Worm (Caenorhabditis elegans) whole organism, L1 larva: ENCODE results near the gene ZC477.7.

ENCODE experiments used
- C16A3.4 ChIP-seq: fragments of 150-350 bp; optimal IDR thresholded peaks from 2 replicates; lab custom pipeline; 2014; ENCODE audit warnings: missing biosample characterization, missing genetic modification characterization
- F16B12.6 ChIP-seq: fragments of 150-350 bp; optimal IDR thresholded peaks from 2 replicates; lab custom pipeline; 2014; ENCODE audit warnings: missing biosample characterization, missing genetic modification characterization
- Y116A8C.19 ChIP-seq: sonication (generic microtip); optimal IDR thresholded peaks from 2 replicates; lab custom pipeline; 2016; ENCODE audit warnings: missing compliant biosample characterization, missing genetic modification characterization, borderline replicate concordance
- aly-2 ChIP-seq: fragments of 150-350 bp; optimal IDR thresholded peaks from 2 replicates; lab custom pipeline; 2014; ENCODE audit warnings: missing biosample characterization, missing genetic modification characterization
- blmp-1 ChIP-seq: fragments of 150-350 bp; optimal IDR thresholded peaks from 2 replicates; lab custom pipeline; 2014; ENCODE audit warnings: missing biosample characterization, missing genetic modification characterization
- ceh-63 ChIP-seq: fragments of 200-800 bp; sonication (Bioruptor generic); optimal IDR thresholded peaks from 2 replicates; lab custom pipeline; 2018; ENCODE audit warnings: mild to moderate bottlenecking, missing genetic modification characterization, missing compliant biosample characterization
- dpl-1 ChIP-seq, 3 experiments: fragments of 150-350 bp in 2 of 3; sonication (generic microtip) in 1 of 3; optimal IDR thresholded peaks; 2 replicates each; lab custom pipeline; 2014 to 2017; ENCODE audit warnings: missing biosample characterization in 3 of 3, missing genetic modification characterization in 3 of 3, missing genetic modification reagents in 3 of 3
- dsc-1 ChIP-seq: sonication (generic microtip); optimal IDR thresholded peaks from 2 replicates; lab custom pipeline; 2016; ENCODE audit warnings: mild to moderate bottlenecking, missing genetic modification characterization, missing compliant biosample characterization
- efl-1 ChIP-seq, 4 experiments: fragments of 150-350 bp; optimal IDR thresholded peaks in 3 of 4; peaks in 1 of 4; 1 replicate in 1 of 4; 2 replicates in 3 of 4; lab custom pipeline; 2014; ENCODE audit warnings: missing biosample characterization in 2 of 4, missing genetic modification characterization in 2 of 4, missing genetic modification reagents in 2 of 4
- egl-13 ChIP-seq: sonication (generic microtip); optimal IDR thresholded peaks from 2 replicates; lab custom pipeline; 2016; ENCODE audit warnings: missing genotype, missing genetic modification reagents, missing genetic modification characterization, missing compliant biosample characterization
- elt-3 ChIP-seq, 6 experiments: fragments of 150-350 bp in 1 of 6; sonication (generic microtip); optimal IDR thresholded peaks; 2 replicates each; lab custom pipeline; 2017 to 2018; ENCODE audit warnings: missing biosample characterization in 6 of 6, missing genetic modification characterization in 6 of 6, inconsistent platforms in 1 of 6
- ets-5 ChIP-seq: fragments of 200-800 bp; sonication (Bioruptor generic); IDR thresholded peaks from 2 replicates; pipeline ENCODE4 v1.3.6; 2022; ENCODE audit warnings: missing genetic modification characterization, missing compliant biosample characterization
- fkh-4 ChIP-seq: sonication (generic microtip); optimal IDR thresholded peaks from 2 replicates; lab custom pipeline; 2016; ENCODE audit warnings: missing compliant biosample characterization, missing genetic modification characterization, borderline replicate concordance
- fkh-8 ChIP-seq: sonication (generic microtip); optimal IDR thresholded peaks from 2 replicates; lab custom pipeline; 2016; ENCODE audit warnings: mild to moderate bottlenecking, missing genetic modification characterization, missing compliant biosample characterization
- hpl-2 ChIP-seq: fragments of 150-350 bp; optimal IDR thresholded peaks from 2 replicates; lab custom pipeline; 2014; ENCODE audit warnings: missing biosample characterization, missing genetic modification reagents, missing genetic modification characterization
- lin-13 ChIP-seq: fragments of 150-350 bp; optimal IDR thresholded peaks from 2 replicates; lab custom pipeline; 2014; ENCODE audit warnings: missing biosample characterization, missing genetic modification reagents, missing genetic modification characterization
- lin-14 ChIP-seq: fragments of 200-800 bp; sonication (Bioruptor generic); optimal IDR thresholded peaks from 2 replicates; lab custom pipeline; 2018; ENCODE audit warnings: mild to moderate bottlenecking, missing genetic modification characterization, moderate library complexity, missing compliant biosample characterization
- lir-3 ChIP-seq: sonication (generic microtip); optimal IDR thresholded peaks from 2 replicates; lab custom pipeline; 2016; ENCODE audit warnings: mild to moderate bottlenecking, missing genetic modification characterization, moderate library complexity, missing compliant biosample characterization; ENCODE audit not compliant: poor library complexity
- lsy-2 ChIP-seq, 2 experiments: fragments of 150-350 bp; optimal IDR thresholded peaks; 2 replicates each; lab custom pipeline; 2014; ENCODE audit warnings: missing biosample characterization in 2 of 2, missing genetic modification characterization in 2 of 2
- mab-9 ChIP-seq: fragments of 200-800 bp; sonication (Bioruptor generic); IDR thresholded peaks from 2 replicates; pipeline ENCODE4 v1.3.6; 2022; ENCODE audit warnings: missing genetic modification reagents, missing genetic modification characterization, missing compliant biosample characterization
- mef-2 ChIP-seq: fragments of 150-350 bp; optimal IDR thresholded peaks from 2 replicates; lab custom pipeline; 2014; ENCODE audit warnings: missing biosample characterization, missing genetic modification characterization
- nhr-12 ChIP-seq: sonication (generic microtip); optimal IDR thresholded peaks from 2 replicates; lab custom pipeline; 2017; ENCODE audit warnings: missing biosample characterization, missing genetic modification characterization
- nhr-19 ChIP-seq: fragments of 200-800 bp; sonication (Bioruptor generic); conservative IDR thresholded peaks from 2 replicates; pipeline ENCODE4 v1.3.6; 2022; ENCODE audit warnings: missing genetic modification characterization, missing compliant biosample characterization
- nhr-28 ChIP-seq: fragments of 150-350 bp; optimal IDR thresholded peaks from 2 replicates; lab custom pipeline; 2014; ENCODE audit warnings: missing biosample characterization, missing genetic modification characterization
- nhr-47 ChIP-seq: sonication (generic microtip); optimal IDR thresholded peaks from 2 replicates; lab custom pipeline; 2016; ENCODE audit warnings: mild to moderate bottlenecking, missing genetic modification characterization, moderate library complexity, missing compliant biosample characterization
- nhr-71 ChIP-seq: sonication (generic microtip); optimal IDR thresholded peaks from 2 replicates; lab custom pipeline; 2016; ENCODE audit warnings: mild to moderate bottlenecking, missing genetic modification characterization, moderate library complexity, missing compliant biosample characterization
- nhr-76 ChIP-seq: sonication (generic microtip); optimal IDR thresholded peaks from 2 replicates; lab custom pipeline; 2017; ENCODE audit warnings: missing biosample characterization, missing genetic modification characterization
- nhr-85 ChIP-seq: sonication (generic microtip); peaks from one replicate; lab custom pipeline; 2016; ENCODE audit warnings: missing genetic modification characterization, inconsistent platforms, missing compliant biosample characterization
- pag-3 ChIP-seq: sonication (generic microtip); optimal IDR thresholded peaks from 2 replicates; lab custom pipeline; 2017; ENCODE audit warnings: missing genetic modification characterization, mild to moderate bottlenecking, missing compliant biosample characterization, antibody characterized with exemption, borderline replicate concordance; ENCODE audit not compliant: insufficient read depth
- pax-3 ChIP-seq: fragments of 200-800 bp; sonication (Bioruptor generic); optimal IDR thresholded peaks from 2 replicates; lab custom pipeline; 2018; ENCODE audit warnings: mild to moderate bottlenecking, missing genetic modification characterization, moderate library complexity, missing compliant biosample characterization
- pqm-1 ChIP-seq: sonication (generic microtip); optimal IDR thresholded peaks from 3 replicates; lab custom pipeline; 2017; ENCODE audit warnings: missing biosample characterization, missing genetic modification characterization
- tbx-2 ChIP-seq: sonication (generic microtip); optimal IDR thresholded peaks from 2 replicates; lab custom pipeline; 2016; ENCODE audit warnings: missing genetic modification characterization, missing compliant biosample characterization
- tlp-1 ChIP-seq: fragments of 150-350 bp; optimal IDR thresholded peaks from 2 replicates; lab custom pipeline; 2014; ENCODE audit warnings: missing biosample characterization, missing genetic modification characterization
- unc-30 ChIP-seq: sonication (generic microtip); optimal IDR thresholded peaks from 2 replicates; lab custom pipeline; 2017; ENCODE audit warnings: missing biosample characterization, missing genetic modification characterization
- unc-98 ChIP-seq: fragments of 200-800 bp; sonication (Bioruptor generic); IDR thresholded peaks from 2 replicates; pipeline ENCODE4 v1.3.6; 2022; ENCODE audit warnings: missing genetic modification characterization, missing compliant biosample characterization
- vab-15 ChIP-seq: sonication (generic microtip); optimal IDR thresholded peaks from 2 replicates; lab custom pipeline; 2017; ENCODE audit warnings: missing genotype, mild to moderate bottlenecking, missing genetic modification characterization, missing compliant biosample characterization

Gene ZC477.7

DNA sequence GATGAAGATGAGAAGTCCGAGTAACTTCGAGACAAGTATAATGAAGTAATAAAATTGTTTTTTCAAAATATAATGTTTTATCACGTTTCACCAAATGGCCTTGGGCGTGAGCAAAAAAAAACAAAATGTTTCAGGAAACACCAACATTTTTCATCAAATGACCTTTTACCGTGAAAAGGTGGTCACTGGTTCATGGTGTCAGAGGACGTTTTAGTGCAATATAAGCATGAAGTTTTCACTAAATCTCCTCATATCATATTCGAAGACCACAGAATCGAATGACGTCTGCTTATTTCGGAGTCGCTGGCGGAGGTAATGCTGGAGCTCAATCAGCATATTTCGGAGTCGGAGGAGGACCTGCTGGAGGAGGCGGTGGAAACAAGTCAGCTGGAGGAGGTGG is at the start of gene ZC477.7, which contains the start of gene ssq-3:
ZC477.7 (minus strand) TSS at position 101 of the 400 bp plus-strand sequence.
ssq-3 (plus strand) TSS at position 251 of the 400 bp plus-strand sequence.
- TF ChIP-seq unc-98 (GFP tag; lab: Robert Waterston, UW), result no peak
- no peak for TF ChIP-seq blmp-1
- TF ChIP-seq tbx-2 (tag; lab: Kevin White, UChicago), result no peak
- TF ChIP-seq C16A3.4, result no peak
- no peak for TF ChIP-seq nhr-76 (tag; lab: Kevin White, UChicago)
- no peak for TF ChIP-seq mef-2
- no peak for TF ChIP-seq hpl-2
- no peak for TF ChIP-seq F16B12.6 (tag; lab: Kevin White, UChicago)
- TF ChIP-seq pqm-1 (tag; lab: Kevin White, UChicago), result no peak
- TF ChIP-seq Y116A8C.19 (tag; lab: Kevin White, UChicago), result no peak
- no peak for TF ChIP-seq nhr-28 (tag; lab: Kevin White, UChicago)
- TF ChIP-seq lin-13 (GFP tag; lab: Kevin White, UChicago), result no peak
- no peak for TF ChIP-seq lin-14 (GFP tag; lab: Kevin White, UChicago)
- TF ChIP-seq mab-9 (GFP tag; lab: Robert Waterston, UW), result no peak

DNA sequence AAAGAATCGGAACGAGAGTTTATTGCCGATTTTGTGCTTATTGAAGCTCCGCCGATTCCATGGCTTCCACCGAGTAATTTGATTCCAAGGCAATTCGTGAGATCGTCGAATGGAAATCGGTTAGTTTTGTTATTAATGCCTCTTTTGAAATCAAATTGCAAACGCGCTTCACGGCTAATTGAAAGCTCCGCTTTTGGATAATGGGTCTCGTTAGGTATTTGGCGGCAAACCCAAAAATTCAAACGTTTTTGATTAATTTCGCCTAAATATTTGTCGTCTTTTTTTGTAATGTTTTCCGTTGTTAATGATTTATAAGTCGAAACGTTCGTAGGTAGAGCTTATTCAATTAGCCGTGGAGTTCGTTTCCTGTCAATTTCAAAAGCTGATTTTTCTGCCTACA is 48.3 kb upstream of the ZC477.7 start:
- TF ChIP-seq pag-3 (tag; lab: Kevin White, UChicago), result no peak
- TF ChIP-seq efl-1 (optimal IDR thresholded peaks at IDR 0.05; lab: Kevin White, UChicago), result peak in 1 of 2 experiments; percentile 92
- TF ChIP-seq efl-1 (GFP tag; optimal IDR thresholded peaks at IDR 0.05 in 1 of 2; lab: Kevin White, UChicago), result no peak
- TF ChIP-seq nhr-19 (GFP tag; lab: Robert Waterston, UW), result no peak
- no peak for TF ChIP-seq lin-13 (GFP tag; lab: Kevin White, UChicago)
- TF ChIP-seq elt-3 (tag; optimal IDR thresholded peaks at IDR 0.05; lab: Kevin White, UChicago), result no peak
- no peak for TF ChIP-seq nhr-12 (tag; lab: Kevin White, UChicago)

DNA sequence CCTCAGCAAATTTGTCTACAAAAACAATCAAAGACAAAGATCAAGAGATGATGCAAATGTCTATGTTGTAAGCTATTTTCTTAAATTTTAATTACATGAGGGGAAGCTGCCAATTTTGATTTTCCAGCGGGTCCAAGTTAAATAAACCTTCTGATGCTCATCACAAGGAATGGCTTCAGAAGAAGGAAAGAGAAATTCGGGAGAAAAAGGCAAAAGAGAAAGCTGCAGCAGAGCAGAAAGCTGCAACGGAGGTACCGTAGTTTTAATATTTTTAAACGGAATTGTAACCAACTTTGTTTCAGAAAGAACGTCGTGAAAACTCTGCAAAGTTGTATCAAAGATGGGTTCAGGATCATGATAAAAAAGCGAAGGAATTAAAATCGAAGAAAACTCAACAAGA is 46.9 kb upstream of the ZC477.7 start:
- TF ChIP-seq egl-13 (tag; lab: Kevin White, UChicago) (no peak), fkh-4 (tag; lab: Kevin White, UChicago) (no peak), ceh-63 (no peak), nhr-28 (tag; lab: Kevin White, UChicago) (no peak), aly-2 (tag; lab: Kevin White, UChicago) (no peak), nhr-85 (no peak), ets-5 (GFP tag; lab: Robert Waterston, UW) (no peak), pqm-1 (tag; lab: Kevin White, UChicago) (no peak)

DNA sequence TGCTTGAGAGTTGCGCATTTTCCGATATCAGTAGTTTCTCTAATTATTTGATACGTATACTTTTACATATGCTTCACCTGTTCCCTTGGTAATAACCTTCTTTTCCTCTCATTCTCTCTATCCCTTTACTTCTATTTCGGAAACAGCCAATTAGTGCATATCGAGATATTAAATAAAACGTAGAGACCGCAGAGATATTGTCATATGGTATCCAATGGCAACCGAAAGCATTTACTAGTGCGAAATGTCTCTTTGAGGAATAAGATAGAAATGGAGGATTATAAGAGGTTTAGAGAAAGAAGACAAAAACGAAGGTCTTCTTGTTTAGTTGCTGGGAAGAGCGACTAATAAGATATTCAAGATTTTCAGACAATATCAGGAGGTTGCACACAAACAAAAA is 45.1 kb upstream of the ZC477.7 start, which contains the start of gene maph-9:
maph-9 (plus strand) TSS at position 273 of the 400 bp plus-strand sequence.
- TF ChIP-seq pax-3 (tag; lab: Kevin White, UChicago) (no peak), fkh-8 (tag; lab: Kevin White, UChicago) (peak; percentile 95), dsc-1 (tag; lab: Kevin White, UChicago) (peak; percentile 50), dpl-1 (GFP tag; optimal IDR thresholded peaks at IDR 0.05; lab: Kevin White, UChicago) (no peak), vab-15 (tag; lab: Kevin White, UChicago) (no peak), nhr-47 (peak; percentile 39), nhr-71 (tag; lab: Kevin White, UChicago) (peak; percentile 49), efl-1 (optimal IDR thresholded peaks at IDR 0.05; lab: Kevin White, UChicago) (no peak), efl-1 (GFP tag; optimal IDR thresholded peaks at IDR 0.05 in 1 of 2; lab: Kevin White, UChicago) (peak in 1 of 2 experiments; percentile 64), lsy-2 (tag; optimal IDR thresholded peaks at IDR 0.05; lab: Kevin White, UChicago) (peak in 1 of 2 experiments; percentile 39), unc-30 (tag; lab: Kevin White, UChicago) (no peak), tlp-1 (tag; lab: Kevin White, UChicago) (no peak), lir-3 (tag; lab: Kevin White, UChicago) (no peak)
- TF ChIP-seq, all 84 proteins: peak for 6
